Worm (Caenorhabditis elegans): ENCODE results near the gene drd-50.

drd-50 gene

ce11 chrIV:4167296-4167695 lies 49.8 kb downstream of the drd-50 start:
- TF ChIP-seq ztf-7 (tag; optimal IDR thresholded peaks at IDR 0.05) (no peak), hif-1 (tag; optimal IDR thresholded peaks at IDR 0.05) (no peak), ceh-32 (tag; optimal IDR thresholded peaks at IDR 0.05; ENCODE audit: poor library complexity) (no peak), Y105C5A.15 (GFP tag; IDR thresholded peaks at IDR 0.05) (no peak), madf-9 (GFP tag; conservative IDR thresholded peaks at IDR 0.05) (no peak), nhr-77 (tag; optimal IDR thresholded peaks at IDR 0.05) (no peak), dmd-6 (GFP tag; IDR thresholded peaks at IDR 0.05) (no peak), Y75B8A.6 (GFP tag; IDR thresholded peaks at IDR 0.05) (no peak), dpl-1 (GFP tag; optimal IDR thresholded peaks at IDR 0.05) (no peak), nhr-28 (tag; optimal IDR thresholded peaks at IDR 0.05) (no peak), arid-1 (GFP tag; conservative IDR thresholded peaks at IDR 0.05) (no peak), F10B5.3 (tag; optimal IDR thresholded peaks at IDR 0.05) (no peak), zfp-3 (GFP tag; conservative IDR thresholded peaks at IDR 0.05) (no peak), ZK546.5 (tag; optimal IDR thresholded peaks at IDR 0.05) (no peak), nhr-76 (tag; optimal IDR thresholded peaks at IDR 0.05) (no peak), unc-130 (GFP tag; optimal IDR thresholded peaks at IDR 0.05) (no peak)

All from whole organism, L4 larva.